Worm (Caenorhabditis elegans): ENCODE measurements around the gene C08B6.8.

The C08B6.8 gene

ce11 chrV:10153076-10153475, 18.6 kb downstream of the C08B6.8 start:
- TF ChIP-seq dpl-1 (GFP tag; optimal IDR thresholded peaks at IDR 0.05) (no peak), ztf-22 (GFP tag; optimal IDR thresholded peaks at IDR 0.05) (no peak), ztf-28 (GFP tag; IDR thresholded peaks at IDR 0.05) (no peak), tbp1 (GFP tag; optimal IDR thresholded peaks at IDR 0.05) (no peak), rcor-1 (GFP tag; IDR thresholded peaks at IDR 0.05) (no peak), him-1 (tag; optimal IDR thresholded peaks at IDR 0.05) (no peak), B0336.3 (GFP tag; IDR thresholded peaks at IDR 0.05) (no peak), ceh-100 (GFP tag; IDR thresholded peaks at IDR 0.05) (no peak), ztf-25 (GFP tag; IDR thresholded peaks at IDR 0.05) (no peak), snpc-1.1 (tag; optimal IDR thresholded peaks at IDR 0.05; ENCODE audit: insufficient read depth) (no peak), ztf-26 (tag; optimal IDR thresholded peaks at IDR 0.05) (no peak), aptf-3 (GFP tag; IDR thresholded peaks at IDR 0.05) (no peak)

DNA sequence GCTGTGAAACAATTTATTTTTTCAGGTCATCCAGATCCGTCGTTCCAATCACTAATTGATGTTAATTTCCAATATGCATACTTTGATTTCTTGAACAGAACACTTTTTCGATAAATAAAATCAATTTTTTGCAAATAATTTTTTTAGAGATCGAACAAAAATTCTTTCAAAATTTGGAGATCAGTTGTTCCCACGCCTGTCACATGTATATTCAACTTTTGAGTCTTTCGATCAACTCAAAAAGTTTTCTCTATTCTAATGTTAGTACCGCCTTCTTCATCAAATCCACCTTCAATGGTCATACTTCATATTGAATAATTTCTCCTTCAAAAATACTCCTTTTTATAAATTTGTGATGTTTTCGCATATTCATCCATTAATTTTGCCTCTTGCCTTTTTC, 20.3 kb downstream of the C08B6.8 start, which contains the start of gene srsx-29:
Gene srsx-29 (plus strand): TSS at position 301 of the 400 bp plus-strand sequence.
- TF ChIP-seq ceh-91 (GFP tag; IDR thresholded peaks at IDR 0.05) (no peak), madf-10 (tag; optimal IDR thresholded peaks at IDR 0.05) (no peak), ZK185.1 (tag; optimal IDR thresholded peaks at IDR 0.05; ENCODE audit: poor library complexity, severe bottlenecking) (no peak), pha-4 (tag; optimal IDR thresholded peaks at IDR 0.05) (no peak), tlf-1 (GFP tag; optimal IDR thresholded peaks at IDR 0.05) (no peak), fkh-3 (tag; optimal IDR thresholded peaks at IDR 0.05) (no peak), let-526 (GFP tag; IDR thresholded peaks at IDR 0.05) (no peak), tbx-9 (tag; optimal IDR thresholded peaks at IDR 0.05; ENCODE audit: borderline replicate concordance) (no peak), attf-5 (GFP tag; optimal IDR thresholded peaks at IDR 0.05) (no peak), zim-3 (tag; optimal IDR thresholded peaks at IDR 0.05) (no peak), nhr-90 (tag; optimal IDR thresholded peaks at IDR 0.05) (no peak)

DNA sequence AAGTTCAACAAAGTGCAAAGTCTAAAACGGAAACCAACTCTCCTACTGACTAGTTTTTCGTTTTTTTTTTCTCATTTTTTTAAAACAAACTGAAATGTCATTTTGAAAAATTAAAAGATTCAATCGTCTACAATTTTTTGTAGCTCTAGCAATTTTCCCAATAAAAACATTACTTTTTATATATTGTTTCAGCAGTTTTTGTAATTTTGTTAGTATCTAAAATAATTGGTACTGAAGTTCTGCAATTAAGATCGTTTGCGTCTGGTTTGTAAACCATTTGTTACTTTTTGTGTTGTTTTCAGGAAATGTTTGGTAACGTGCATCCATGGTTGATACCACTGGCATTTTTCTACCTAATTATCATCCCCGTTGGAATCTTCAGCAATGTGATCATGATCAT, 24.1 kb downstream of the C08B6.8 start, which contains the start of gene srsx-30:
Gene srsx-30 (plus strand): TSS at position 301 of the 400 bp plus-strand sequence.
- TF ChIP-seq repo-1 (tag; optimal IDR thresholded peaks at IDR 0.05) (no peak), lsl-1 (GFP tag; optimal IDR thresholded peaks at IDR 0.05) (no peak), ceh-79 (tag; optimal IDR thresholded peaks at IDR 0.05) (no peak), ceh-58 (GFP tag; IDR thresholded peaks at IDR 0.05) (no peak), ztf-6 (GFP tag; IDR thresholded peaks at IDR 0.05) (no peak), gei-17 (GFP tag; optimal IDR thresholded peaks at IDR 0.05) (no peak), sea-2 (GFP tag; IDR thresholded peaks at IDR 0.05) (no peak), B0336.3 (GFP tag; IDR thresholded peaks at IDR 0.05) (no peak), B0019.2 (GFP tag; conservative IDR thresholded peaks at IDR 0.05) (no peak), T26A5.8 (tag; optimal IDR thresholded peaks at IDR 0.05) (no peak), bed-2 (GFP tag; IDR thresholded peaks at IDR 0.05) (no peak), nfyb-1 (GFP tag; IDR thresholded peaks at IDR 0.05) (no peak), dpff-1 (tag; optimal IDR thresholded peaks at IDR 0.05) (no peak), pbrm-1 (GFP tag; IDR thresholded peaks at IDR 0.05) (no peak), F55B11.4 (tag; optimal IDR thresholded peaks at IDR 0.05; ENCODE audit: borderline replicate concordance, insufficient read depth) (no peak), Y56A3A.18 (GFP tag; IDR thresholded peaks at IDR 0.05) (no peak), madf-10 (tag; optimal IDR thresholded peaks at IDR 0.05) (no peak)

Data from whole organism, young adult.